Worm (Caenorhabditis elegans) whole organism, L2 larva: ENCODE results near the gene alkb-7.

Experiments
- C34F6.9 ChIP-seq: fragments of 150-350 bp; optimal IDR thresholded peaks from 2 replicates; lab custom pipeline; 2014; ENCODE audit warnings: missing biosample characterization, missing genetic modification characterization
- F13H6.1 ChIP-seq: sonication (generic microtip); optimal IDR thresholded peaks from 2 replicates; lab custom pipeline; 2016; ENCODE audit warnings: missing genetic modification characterization, missing compliant biosample characterization
- R02D3.7 ChIP-seq: fragments of 150-350 bp; optimal IDR thresholded peaks from 2 replicates; lab custom pipeline; 2014; ENCODE audit warnings: missing biosample characterization, missing genetic modification characterization
- Y55F3AM.14 ChIP-seq: fragments of 200-800 bp; sonication (Bioruptor generic); optimal IDR thresholded peaks from 2 replicates; lab custom pipeline; 2018; ENCODE audit warnings: mild to moderate bottlenecking, missing genetic modification characterization, missing compliant biosample characterization
- ZK546.5 ChIP-seq: sonication (generic microtip); optimal IDR thresholded peaks from 2 replicates; lab custom pipeline; 2017; ENCODE audit warnings: missing biosample characterization, missing genetic modification characterization
- alr-1 ChIP-seq: fragments of 150-350 bp; optimal IDR thresholded peaks from 2 replicates; lab custom pipeline; 2014; ENCODE audit warnings: missing biosample characterization, missing genetic modification characterization
- aly-2 ChIP-seq: fragments of 150-350 bp; optimal IDR thresholded peaks from 2 replicates; lab custom pipeline; 2014; ENCODE audit warnings: missing biosample characterization, missing genetic modification characterization
- ama-1 ChIP-seq: fragments of 150-350 bp; optimal IDR thresholded peaks from 2 replicates; lab custom pipeline; 2018; ENCODE audit warnings: inconsistent platforms
- blmp-1 ChIP-seq: sonication (generic microtip); optimal IDR thresholded peaks from 2 replicates; lab custom pipeline; 2017; ENCODE audit warnings: missing genetic modification characterization, mild to moderate bottlenecking, missing compliant biosample characterization, antibody characterized with exemption, moderate library complexity; ENCODE audit not compliant: insufficient read depth
- ceh-16 ChIP-seq: fragments of 150-350 bp; optimal IDR thresholded peaks from 2 replicates; lab custom pipeline; 2014; ENCODE audit warnings: missing biosample characterization, missing genetic modification characterization
- ceh-82 ChIP-seq: fragments of 150-350 bp; optimal IDR thresholded peaks from 2 replicates; lab custom pipeline; 2014; ENCODE audit warnings: missing biosample characterization, missing genetic modification characterization
- crh-2 ChIP-seq: sonication (generic microtip); optimal IDR thresholded peaks from 2 replicates; lab custom pipeline; 2017; ENCODE audit warnings: missing biosample characterization, missing genetic modification characterization
- dmd-4 ChIP-seq: sonication (generic microtip); optimal IDR thresholded peaks from 2 replicates; lab custom pipeline; 2017; ENCODE audit warnings: missing biosample characterization, missing genetic modification characterization
- egl-27 ChIP-seq: sonication (generic microtip); optimal IDR thresholded peaks from 3 replicates; lab custom pipeline; 2017; ENCODE audit warnings: missing biosample characterization, missing genetic modification reagents, missing genetic modification characterization
- elt-1 ChIP-seq: fragments of 150-350 bp; optimal IDR thresholded peaks from 2 replicates; lab custom pipeline; 2014; ENCODE audit warnings: missing biosample characterization, missing genetic modification characterization
- elt-3 ChIP-seq: sonication (generic microtip); optimal IDR thresholded peaks from 2 replicates; lab custom pipeline; 2017; ENCODE audit warnings: missing biosample characterization, missing genetic modification characterization
- fos-1 ChIP-seq: fragments of 150-350 bp; optimal IDR thresholded peaks from 2 replicates; lab custom pipeline; 2014; ENCODE audit warnings: missing biosample characterization, missing genetic modification characterization
- gmeb-1 ChIP-seq: fragments of 150-350 bp; optimal IDR thresholded peaks from 2 replicates; lab custom pipeline; 2014; ENCODE audit warnings: missing biosample characterization, missing genetic modification characterization
- lin-11 ChIP-seq: fragments of 150-350 bp; sonication (generic microtip); optimal IDR thresholded peaks from 2 replicates; lab custom pipeline; 2014; ENCODE audit warnings: missing biosample characterization, missing genetic modification characterization, inconsistent platforms, mixed read lengths
- lin-13 ChIP-seq: fragments of 150-350 bp; optimal IDR thresholded peaks from 2 replicates; lab custom pipeline; 2014; ENCODE audit warnings: missing biosample characterization, missing genetic modification reagents, missing genetic modification characterization
- lin-39 ChIP-seq: fragments of 150-350 bp; optimal IDR thresholded peaks from 2 replicates; lab custom pipeline; 2014; ENCODE audit warnings: missing biosample characterization, missing genetic modification reagents, missing genetic modification characterization
- lsy-2 ChIP-seq, 2 experiments: fragments of 150-350 bp in 1 of 2; sonication (generic microtip) in 1 of 2; optimal IDR thresholded peaks; 2 replicates each; lab custom pipeline; 2014 to 2017; ENCODE audit warnings: missing biosample characterization in 2 of 2, missing genetic modification characterization in 2 of 2
- mab-5 ChIP-seq: fragments of 150-350 bp; optimal IDR thresholded peaks from 2 replicates; lab custom pipeline; 2014; ENCODE audit warnings: missing biosample characterization, missing genetic modification characterization
- mbf-1 ChIP-seq: sonication (generic microtip); optimal IDR thresholded peaks from 2 replicates; lab custom pipeline; 2017; ENCODE audit warnings: missing biosample characterization, missing genetic modification characterization
- mdl-1 ChIP-seq, 2 experiments: fragments of 150-350 bp in 1 of 2; sonication (generic microtip) in 1 of 2; optimal IDR thresholded peaks; 2 replicates each; lab custom pipeline; 2017; ENCODE audit warnings: missing biosample characterization in 2 of 2, missing genetic modification characterization in 2 of 2
- nhr-10 ChIP-seq: sonication (generic microtip); optimal IDR thresholded peaks from 2 replicates; lab custom pipeline; 2017; ENCODE audit warnings: missing biosample characterization, missing genetic modification characterization
- nhr-11 ChIP-seq: fragments of 150-350 bp; optimal IDR thresholded peaks from 2 replicates; lab custom pipeline; 2014; ENCODE audit warnings: missing biosample characterization, missing genetic modification characterization
- nhr-12 ChIP-seq: fragments of 150-350 bp; optimal IDR thresholded peaks from 2 replicates; lab custom pipeline; 2014; ENCODE audit warnings: missing biosample characterization, missing genetic modification characterization
- nhr-129 ChIP-seq: fragments of 150-350 bp; optimal IDR thresholded peaks from 2 replicates; lab custom pipeline; 2014; ENCODE audit warnings: missing biosample characterization, missing genetic modification characterization
- nhr-21 ChIP-seq: fragments of 150-350 bp; optimal IDR thresholded peaks from 2 replicates; lab custom pipeline; 2014; ENCODE audit warnings: missing biosample characterization, missing genetic modification characterization
- nhr-23 ChIP-seq: fragments of 150-350 bp; optimal IDR thresholded peaks from 2 replicates; lab custom pipeline; 2014; ENCODE audit warnings: missing biosample characterization, missing genetic modification reagents, missing genetic modification characterization
- nhr-237 ChIP-seq: fragments of 150-350 bp; optimal IDR thresholded peaks from 2 replicates; lab custom pipeline; 2014; ENCODE audit warnings: missing biosample characterization, missing genetic modification characterization
- nhr-25 ChIP-seq: fragments of 150-350 bp; sonication (generic microtip); optimal IDR thresholded peaks from 3 replicates; lab custom pipeline; 2014; ENCODE audit warnings: missing biosample characterization, missing genetic modification characterization
- nhr-6 ChIP-seq: fragments of 150-350 bp; optimal IDR thresholded peaks from 2 replicates; lab custom pipeline; 2014; ENCODE audit warnings: missing biosample characterization, missing genetic modification characterization
- nhr-77 ChIP-seq: fragments of 150-350 bp; optimal IDR thresholded peaks from 2 replicates; lab custom pipeline; 2014; ENCODE audit warnings: missing biosample characterization, missing genetic modification characterization
- peb-1 ChIP-seq: fragments of 150-350 bp; optimal IDR thresholded peaks from 2 replicates; lab custom pipeline; 2014; ENCODE audit warnings: missing biosample characterization, missing genetic modification characterization
- sem-4 ChIP-seq: fragments of 150-350 bp; optimal IDR thresholded peaks from 2 replicates; lab custom pipeline; 2014; ENCODE audit warnings: missing biosample characterization, missing genetic modification reagents, missing genetic modification characterization
- skn-1 ChIP-seq: sonication (generic microtip); optimal IDR thresholded peaks from 2 replicates; lab custom pipeline; 2017; ENCODE audit warnings: missing biosample characterization, missing genetic modification characterization
- sma-3 ChIP-seq: sonication (generic microtip); optimal IDR thresholded peaks from 2 replicates; lab custom pipeline; 2016; ENCODE audit warnings: missing genetic modification reagents, missing genetic modification characterization, missing compliant biosample characterization
- sma-9 ChIP-seq, 2 experiments: fragments of 150-350 bp in 1 of 2; sonication (generic microtip) in 1 of 2; optimal IDR thresholded peaks; 2 replicates each; lab custom pipeline; 2014 to 2016; ENCODE audit warnings: missing genetic modification characterization in 2 of 2, mild to moderate bottlenecking in 1 of 2, missing biosample characterization in 1 of 2, missing compliant biosample characterization in 1 of 2, missing genetic modification reagents in 1 of 2, moderate library complexity in 1 of 2
- snpc-4 ChIP-seq: fragments of 150-350 bp; optimal IDR thresholded peaks from 2 replicates; lab custom pipeline; 2014; ENCODE audit warnings: missing biosample characterization, missing genetic modification characterization
- unc-39 ChIP-seq: fragments of 150-350 bp; optimal IDR thresholded peaks from 2 replicates; lab custom pipeline; 2014; ENCODE audit warnings: missing biosample characterization, missing genetic modification characterization
- unc-55 ChIP-seq: fragments of 150-350 bp; sonication (generic microtip); optimal IDR thresholded peaks from 3 replicates; lab custom pipeline; 2014; ENCODE audit warnings: missing biosample characterization, missing genetic modification reagents, missing genetic modification characterization
- unc-62 ChIP-seq: fragments of 150-350 bp; optimal IDR thresholded peaks from 2 replicates; lab custom pipeline; 2014; ENCODE audit warnings: missing biosample characterization, missing genetic modification reagents, missing genetic modification characterization
- zag-1 ChIP-seq: fragments of 150-350 bp; optimal IDR thresholded peaks from 2 replicates; lab custom pipeline; 2014; ENCODE audit warnings: missing biosample characterization, missing genetic modification characterization
- ztf-1 ChIP-seq: fragments of 200-800 bp; sonication (Bioruptor generic); conservative IDR thresholded peaks from 2 replicates; pipeline ENCODE4 v1.3.6; 2022; ENCODE audit warnings: missing genetic modification characterization, missing compliant biosample characterization
- ztf-11 ChIP-seq: sonication (generic microtip); optimal IDR thresholded peaks from 2 replicates; lab custom pipeline; 2017; ENCODE audit warnings: missing biosample characterization, missing genetic modification characterization
- ztf-4 ChIP-seq: fragments of 150-350 bp; optimal IDR thresholded peaks from 2 replicates; lab custom pipeline; 2014; ENCODE audit warnings: missing biosample characterization, missing genetic modification characterization

The alkb-7 gene

DNA sequence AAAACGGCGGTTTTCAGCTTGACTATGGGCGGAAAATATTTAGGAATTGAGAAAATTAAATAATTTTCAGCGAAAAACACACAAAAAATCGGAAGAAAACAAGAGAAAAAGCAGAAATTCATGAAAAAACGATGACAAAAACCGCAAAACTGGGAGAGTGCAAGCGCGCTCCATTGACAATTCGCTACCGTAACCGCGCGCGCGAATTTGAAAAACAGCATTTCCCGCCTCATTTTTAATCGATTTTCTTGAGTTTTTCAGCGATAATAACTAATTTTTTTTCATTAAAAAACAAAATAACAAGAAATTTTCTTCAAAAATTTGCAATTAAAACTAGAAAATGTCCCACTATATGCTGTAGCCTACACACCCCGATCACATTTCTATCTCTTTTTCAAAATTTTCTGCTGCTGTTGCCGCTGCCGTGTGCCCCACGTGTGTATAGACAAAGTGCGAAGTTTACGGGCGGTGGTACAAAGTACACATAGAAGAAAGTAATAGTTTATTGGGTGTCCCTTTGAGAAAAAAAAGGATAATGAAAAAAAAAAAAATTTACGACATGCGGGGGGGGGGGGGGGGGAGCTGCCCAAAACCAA, 12.1 kb upstream of the alkb-7 start:
- no peak for TF ChIP-seq elt-1
- no peak for TF ChIP-seq gmeb-1
- peak; percentile 85 for TF ChIP-seq sma-9 (GFP tag; optimal IDR thresholded peaks at IDR 0.05; lab: Kevin White, UChicago)
- TF ChIP-seq sma-9 (tag; optimal IDR thresholded peaks at IDR 0.05; lab: Kevin White, UChicago) = no peak
- TF ChIP-seq fos-1 (tag; lab: Kevin White, UChicago) = no peak
- TF ChIP-seq snpc-4 = no peak
- no peak for TF ChIP-seq sem-4 (tag; lab: Kevin White, UChicago)
- TF ChIP-seq zag-1 (tag; lab: Kevin White, UChicago) = no peak
- no peak for TF ChIP-seq ztf-11 (tag; lab: Kevin White, UChicago)
- no peak for TF ChIP-seq nhr-6 (tag; lab: Kevin White, UChicago)
- TF ChIP-seq ztf-4 (tag; lab: Kevin White, UChicago) = peak; percentile 8
- peak; percentile 66 for TF ChIP-seq nhr-11 (tag; lab: Kevin White, UChicago)
- no peak for TF ChIP-seq unc-39 (tag; lab: Kevin White, UChicago)
- no peak for TF ChIP-seq peb-1 (tag; lab: Kevin White, UChicago)
- TF ChIP-seq unc-62 = no peak
- no peak for TF ChIP-seq R02D3.7 (tag; lab: Kevin White, UChicago)
- no peak for TF ChIP-seq lin-11 (tag; lab: Kevin White, UChicago)
- no peak for TF ChIP-seq lin-13 (GFP tag; lab: Kevin White, UChicago)
- TF ChIP-seq lin-39 = no peak
- TF ChIP-seq ceh-16 (tag; lab: Kevin White, UChicago) = no peak
- no peak for TF ChIP-seq egl-27 (tag; lab: Kevin White, UChicago)
- peak; percentile 31 for TF ChIP-seq F13H6.1 (tag; lab: Kevin White, UChicago)
- TF ChIP-seq mab-5 (tag; lab: Kevin White, UChicago) = no peak
- TF ChIP-seq crh-2 (tag; lab: Kevin White, UChicago) = peak; percentile 66
- TF ChIP-seq mdl-1 (tag; optimal IDR thresholded peaks at IDR 0.05; lab: Kevin White, UChicago) = peak in 1 of 2 experiments; percentile 54
- TF ChIP-seq alr-1 (tag; lab: Kevin White, UChicago) = no peak
- TF ChIP-seq blmp-1 (tag; lab: Kevin White, UChicago) = peak; percentile 56
- TF ChIP-seq unc-55 (GFP tag; lab: Kevin White, UChicago) = no peak
- no peak for TF ChIP-seq aly-2 (tag; lab: Kevin White, UChicago)
- TF ChIP-seq nhr-10 (tag; lab: Kevin White, UChicago) = no peak
- TF ChIP-seq sma-3 (GFP tag; lab: Kevin White, UChicago) = peak; percentile 23
- peak; percentile 1 for TF ChIP-seq C34F6.9 (tag; lab: Kevin White, UChicago)
- no peak for TF ChIP-seq nhr-129 (tag; lab: Kevin White, UChicago)
- no peak for TF ChIP-seq skn-1 (tag; lab: Kevin White, UChicago)
- no peak for TF ChIP-seq dmd-4
- TF ChIP-seq nhr-77 (tag; lab: Kevin White, UChicago) = no peak
- TF ChIP-seq mbf-1 (tag; lab: Kevin White, UChicago) = no peak
- no peak for TF ChIP-seq ama-1 (lab: Kevin White, UChicago)
- no peak for TF ChIP-seq elt-3 (tag; lab: Kevin White, UChicago)
- TF ChIP-seq ZK546.5 (tag; lab: Kevin White, UChicago) = no peak
- TF ChIP-seq lsy-2 (tag; optimal IDR thresholded peaks at IDR 0.05; lab: Kevin White, UChicago) = peak; percentile 73 to 89
- TF ChIP-seq nhr-237 (tag; lab: Kevin White, UChicago) = no peak
- TF ChIP-seq nhr-21 (tag; lab: Kevin White, UChicago) = peak; percentile 63
- no peak for TF ChIP-seq ceh-82 (tag; lab: Kevin White, UChicago)
- no peak for TF ChIP-seq Y55F3AM.14
- TF ChIP-seq ztf-1 = no peak
- TF ChIP-seq nhr-25 (tag; lab: Kevin White, UChicago) = peak; percentile 59
- TF ChIP-seq nhr-12 (tag; lab: Kevin White, UChicago) = no peak
- TF ChIP-seq nhr-23 = no peak
- TF ChIP-seq, all 48 proteins: peak for 12
